Fruit fly (Drosophila melanogaster) whole organism, embryonic: ENCODE data around the gene CG10841.
A peak's percentile ranks its signal among the peaks of the same experiment; 100 is the strongest.

Experiments used
- Bgb ChIP-seq: fragments of 200-800 bp; sonication (Bioruptor generic); IDR thresholded peaks from 2 replicates; pipeline ENCODE4 v1.3.6; 2022; ENCODE audit warnings: missing biosample characterization, missing genetic modification characterization; ENCODE audit not compliant: partially characterized antibody
- CG11085 ChIP-seq: fragments of 200-800 bp; sonication (Bioruptor generic); IDR thresholded peaks from 2 replicates; pipeline ENCODE4 v1.3.6; 2022; ENCODE audit warnings: missing biosample characterization, missing genetic modification characterization
- CG12219 ChIP-seq: fragments of 200-800 bp; sonication (Bioruptor generic); optimal IDR thresholded peaks from 3 replicates; lab custom pipeline; 2018; ENCODE audit warnings: missing biosample characterization, mild to moderate bottlenecking, missing genetic modification characterization
- CG12659 ChIP-seq: fragments of 200-800 bp; sonication (Bioruptor generic); optimal IDR thresholded peaks from 3 replicates; lab custom pipeline; 2017; ENCODE audit warnings: mild to moderate bottlenecking, missing biosample characterization, missing genetic modification reagents, missing genetic modification characterization
- CG13123 ChIP-seq: fragments of 200-800 bp; sonication (Bioruptor generic); optimal IDR thresholded peaks from 2 replicates; lab custom pipeline; 2016; ENCODE audit warnings: missing biosample characterization, missing genetic modification characterization
- CG14710 ChIP-seq: fragments of 200-800 bp; sonication (Bioruptor generic); optimal IDR thresholded peaks from 3 replicates; lab custom pipeline; 2019; ENCODE audit warnings: missing biosample characterization, mild to moderate bottlenecking, missing genetic modification characterization, moderate library complexity
- CG1603 ChIP-seq: fragments of 200-800 bp; sonication (Bioruptor generic); optimal IDR thresholded peaks from 2 replicates; lab custom pipeline; 2019; ENCODE audit warnings: missing biosample characterization, mild to moderate bottlenecking, missing genetic modification characterization, moderate library complexity
- CG17359 ChIP-seq: fragments of 200-800 bp; sonication (Bioruptor generic); optimal IDR thresholded peaks from 3 replicates; lab custom pipeline; 2018; ENCODE audit warnings: missing biosample characterization, mild to moderate bottlenecking, missing genetic modification characterization, moderate library complexity
- CG2120 ChIP-seq: fragments of 200-800 bp; sonication (Bioruptor generic); optimal IDR thresholded peaks from 3 replicates; lab custom pipeline; 2016; ENCODE audit warnings: missing biosample characterization, missing genetic modification characterization
- CG3065 ChIP-seq: fragments of 200-800 bp; sonication (Bioruptor generic); optimal IDR thresholded peaks from 2 replicates; lab custom pipeline; 2016; ENCODE audit warnings: missing biosample characterization, missing genetic modification characterization
- CG32532 ChIP-seq: fragments of 200-800 bp; sonication (Bioruptor generic); IDR thresholded peaks from 2 replicates; pipeline ENCODE4 v1.3.6; 2022; ENCODE audit warnings: missing biosample characterization, missing genetic modification characterization
- CG6272 ChIP-seq: fragments of 200-800 bp; sonication (Bioruptor generic); IDR thresholded peaks from 2 replicates; pipeline ENCODE4 v1.3.6; 2022; ENCODE audit warnings: missing biosample characterization, missing genetic modification characterization
- CG6813 ChIP-seq: fragments of 200-800 bp; sonication (Bioruptor generic); optimal IDR thresholded peaks from 2 replicates; lab custom pipeline; 2017; ENCODE audit warnings: missing biosample characterization, missing genetic modification characterization, mild to moderate bottlenecking, moderate library complexity, missing genetic modification reagents
- CG7271 ChIP-seq: fragments of 200-800 bp; sonication (Bioruptor generic); optimal IDR thresholded peaks from 2 replicates; lab custom pipeline; 2018; ENCODE audit warnings: missing biosample characterization, mild to moderate bottlenecking, missing genetic modification characterization, moderate library complexity
- CG8924 ChIP-seq: fragments of 200-800 bp; optimal IDR thresholded peaks from 3 replicates; lab custom pipeline; 2019; ENCODE audit warnings: missing biosample characterization, mild to moderate bottlenecking, missing genetic modification characterization, moderate library complexity
- CG9437 ChIP-seq: fragments of 200-800 bp; sonication (Bioruptor generic); optimal IDR thresholded peaks from 2 replicates; lab custom pipeline; 2018; ENCODE audit warnings: missing biosample characterization, mild to moderate bottlenecking, missing genetic modification characterization
- D19B ChIP-seq: fragments of 200-800 bp; sonication (Bioruptor generic); optimal IDR thresholded peaks from 2 replicates; lab custom pipeline; 2017; ENCODE audit warnings: missing biosample characterization, mild to moderate bottlenecking, missing genetic modification characterization
- Dp ChIP-seq: fragments of 200-800 bp; sonication (Bioruptor generic); optimal IDR thresholded peaks from 2 replicates; lab custom pipeline; 2018; ENCODE audit warnings: missing biosample characterization, mild to moderate bottlenecking, missing genetic modification characterization, moderate library complexity
- HHEX ChIP-seq: fragments of 200-800 bp; sonication (Bioruptor generic); optimal IDR thresholded peaks from 3 replicates; lab custom pipeline; 2017; ENCODE audit warnings: missing biosample characterization, mild to moderate bottlenecking, missing genetic modification characterization, missing genetic modification reagents
- Mrtf ChIP-seq: fragments of 200-800 bp; sonication (Bioruptor generic); IDR thresholded peaks from 3 replicates; pipeline ENCODE4 v1.3.6; 2022; ENCODE audit warnings: missing biosample characterization, missing genetic modification characterization
- NFAT ChIP-seq: fragments of 200-800 bp; sonication (Bioruptor generic); IDR thresholded peaks from 2 replicates; pipeline ENCODE4 v1.3.6; 2022; ENCODE audit warnings: missing biosample characterization, missing genetic modification characterization
- Oaz ChIP-seq: fragments of 200-800 bp; sonication (Bioruptor generic); IDR thresholded peaks from 2 replicates; pipeline ENCODE4 v1.3.6; 2022; ENCODE audit warnings: missing biosample characterization, missing genetic modification characterization
- Poxn ChIP-seq: fragments of 200-800 bp; sonication (Bioruptor generic); IDR thresholded peaks from 2 replicates; pipeline ENCODE4 v1.3.6; 2022; ENCODE audit warnings: missing biosample characterization, missing genetic modification characterization
- Ptx1 ChIP-seq: fragments of 200-800 bp; sonication (Bioruptor generic); IDR thresholded peaks from 2 replicates; pipeline ENCODE4 v1.3.6; 2022; ENCODE audit warnings: missing biosample characterization, missing genetic modification characterization
- Rfx ChIP-seq: fragments of 200-800 bp; sonication (Bioruptor generic); IDR thresholded peaks from 2 replicates; pipeline ENCODE4 v1.3.6; 2022; ENCODE audit warnings: missing biosample characterization, missing genetic modification characterization
- Scr ChIP-seq: fragments of 200-800 bp; sonication (Bioruptor generic); IDR thresholded peaks from 2 replicates; pipeline ENCODE4 v1.3.6; 2022; ENCODE audit warnings: missing biosample characterization, missing genetic modification characterization; ENCODE audit not compliant: partially characterized antibody
- Six4 ChIP-seq: fragments of 200-800 bp; sonication (Bioruptor generic); optimal IDR thresholded peaks from 2 replicates; lab custom pipeline; 2016; ENCODE audit warnings: missing biosample characterization, missing genetic modification characterization
- Trl ChIP-seq, 3 experiments: fragments of >200 bp in 2 of 3; fragments of 200-800 bp in 1 of 3; sonication (Bioruptor generic) in 1 of 3; optimal IDR thresholded peaks; 2 replicates in 1 of 3; 3 replicates in 2 of 3; lab custom pipeline; 2016 to 2017; ENCODE audit warnings: missing biosample characterization in 1 of 3, missing genetic modification characterization in 1 of 3
- al ChIP-seq: fragments of 200-800 bp; sonication (Bioruptor generic); IDR thresholded peaks from 2 replicates; pipeline ENCODE4 v1.3.6; 2022; ENCODE audit warnings: missing biosample characterization, missing genetic modification characterization
- aop ChIP-seq: fragments of 200-800 bp; sonication (Bioruptor generic); IDR thresholded peaks from 2 replicates; pipeline ENCODE4 v1.3.6; 2022; ENCODE audit warnings: missing biosample characterization, missing genetic modification characterization
- dmrt11E ChIP-seq: fragments of 200-800 bp; sonication (Bioruptor generic); optimal IDR thresholded peaks from 3 replicates; lab custom pipeline; 2018; ENCODE audit warnings: missing biosample characterization, mild to moderate bottlenecking, missing genetic modification characterization, moderate library complexity
- dysf ChIP-seq: fragments of 200-800 bp; sonication (Bioruptor generic); IDR thresholded peaks from 3 replicates; pipeline ENCODE4 v1.3.6; 2022; ENCODE audit warnings: missing biosample characterization, missing genetic modification characterization
- exex ChIP-seq: fragments of 200-800 bp; sonication (Bioruptor generic); optimal IDR thresholded peaks from 4 replicates; lab custom pipeline; 2018; ENCODE audit warnings: missing biosample characterization, mild to moderate bottlenecking, missing genetic modification characterization, moderate library complexity
- fu2 ChIP-seq: fragments of 200-800 bp; sonication (Bioruptor generic); optimal IDR thresholded peaks from 2 replicates; lab custom pipeline; 2016; ENCODE audit warnings: missing biosample characterization, missing genetic modification characterization
- hkb ChIP-seq, 2 experiments: fragments of 200-800 bp in 1 of 2; fragments of >200 bp in 1 of 2; sonication (Bioruptor generic) in 1 of 2; IDR thresholded peaks in 1 of 2; optimal IDR thresholded peaks in 1 of 2; 2 replicates each; pipeline versions ENCODE4 v1.3.6 to Lab custom; 2017 to 2022; ENCODE audit warnings: missing biosample characterization in 1 of 2, missing genetic modification characterization in 1 of 2
- lbe ChIP-seq: fragments of 200-800 bp; sonication (Bioruptor generic); optimal IDR thresholded peaks from 2 replicates; lab custom pipeline; 2016; ENCODE audit warnings: missing biosample characterization, mild to moderate bottlenecking, missing genetic modification characterization
- lmd ChIP-seq: fragments of 200-800 bp; sonication (Bioruptor generic); IDR thresholded peaks from 2 replicates; pipeline ENCODE4 v1.3.6; 2022; ENCODE audit warnings: missing biosample characterization, missing genetic modification characterization
- lov ChIP-seq, 2 experiments: fragments of 200-800 bp in 1 of 2; fragments of >200 bp in 1 of 2; sonication (Bioruptor generic) in 1 of 2; IDR thresholded peaks in 1 of 2; optimal IDR thresholded peaks in 1 of 2; 2 replicates in 1 of 2; 3 replicates in 1 of 2; pipeline versions ENCODE4 v1.3.6 to Lab custom; 2017 to 2022; ENCODE audit warnings: missing biosample characterization in 1 of 2, missing genetic modification characterization in 1 of 2
- mam ChIP-seq: fragments of 200-800 bp; sonication (Bioruptor generic); optimal IDR thresholded peaks from 3 replicates; lab custom pipeline; 2016; ENCODE audit warnings: missing biosample characterization, missing genetic modification characterization
- org-1 ChIP-seq: fragments of 200-800 bp; sonication (Bioruptor generic); optimal IDR thresholded peaks from 2 replicates; lab custom pipeline; 2017; ENCODE audit warnings: missing biosample characterization, missing genetic modification characterization
- peb ChIP-seq: fragments of 200-800 bp; sonication (Bioruptor generic); IDR thresholded peaks from 2 replicates; pipeline ENCODE4 v1.3.6; 2022; ENCODE audit warnings: missing biosample characterization, missing genetic modification characterization
- prd ChIP-seq, 3 experiments: fragments of >200 bp in 2 of 3; fragments of 200-800 bp in 1 of 3; sonication (Bioruptor generic) in 1 of 3; optimal IDR thresholded peaks in 2 of 3; IDR thresholded peaks in 1 of 3; 2 replicates in 2 of 3; 3 replicates in 1 of 3; pipeline versions ENCODE4 v1.3.6 to Lab custom; 2017 to 2022; ENCODE audit warnings: missing biosample characterization in 1 of 3, missing genetic modification characterization in 1 of 3
- pzg ChIP-seq: fragments of 200-800 bp; sonication (Bioruptor generic); optimal IDR thresholded peaks from 3 replicates; lab custom pipeline; 2018; ENCODE audit warnings: missing biosample characterization, mild to moderate bottlenecking, missing genetic modification characterization, moderate library complexity
- ranshi ChIP-seq: fragments of 200-800 bp; sonication (Bioruptor generic); IDR thresholded peaks from 2 replicates; pipeline ENCODE4 v1.3.6; 2022; ENCODE audit warnings: missing biosample characterization, missing genetic modification characterization
- wek ChIP-seq: fragments of 200-800 bp; sonication (Bioruptor generic); optimal IDR thresholded peaks from 3 replicates; lab custom pipeline; 2018; ENCODE audit warnings: missing biosample characterization, mild to moderate bottlenecking, missing genetic modification characterization, moderate library complexity

Gene CG10841

DNA sequence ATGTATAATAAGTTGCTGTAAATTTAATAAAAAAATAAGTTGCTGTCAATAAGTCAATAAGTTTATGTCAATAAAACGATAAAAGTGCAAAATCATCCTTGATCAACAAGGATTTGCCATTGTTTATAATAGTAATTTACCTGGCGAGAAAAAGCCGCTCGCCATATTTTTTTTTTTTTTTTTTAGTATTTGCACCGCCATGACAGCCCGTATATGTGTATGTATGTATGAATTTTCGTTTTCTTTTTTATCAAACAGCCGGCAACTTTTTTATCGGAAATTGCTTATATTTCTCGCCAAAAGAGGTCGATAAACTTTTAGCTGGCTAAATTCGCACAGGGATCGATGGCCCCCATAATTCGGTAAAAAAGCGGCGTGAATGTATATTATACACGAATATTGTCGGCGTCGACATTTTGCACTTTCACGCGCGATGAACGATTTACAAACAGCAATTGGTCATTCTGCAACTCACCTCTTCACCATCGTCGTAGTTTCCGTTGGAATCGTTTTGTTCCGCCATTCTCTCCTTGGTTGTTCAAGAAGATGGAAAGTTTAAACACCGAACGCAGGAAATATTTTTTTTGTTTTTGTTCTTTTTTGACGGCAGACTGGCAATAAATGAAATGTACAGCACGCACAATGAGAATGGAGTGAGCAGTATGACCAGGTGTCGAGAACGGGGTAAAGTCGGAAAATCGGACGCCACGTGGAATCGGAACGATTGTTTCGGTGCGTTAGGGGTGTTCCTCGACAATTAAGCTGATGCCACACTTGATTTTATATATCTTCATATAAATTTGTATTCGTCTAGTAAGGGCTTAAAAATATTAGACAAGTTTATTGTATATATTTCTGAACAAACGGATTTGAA is 28.4 kb downstream of the CG10841 start, which contains the start of gene Hrb87F (continued):
- TF ChIP-seq aop (GFP tag; lab: Robert Waterston, UW) (no peak), Dp (no peak), CG32532 (GFP tag; lab: Robert Waterston, UW) (peak; percentile 49), CG8924 (peak; percentile 28), pzg (GFP tag; lab: Kevin White, UChicago) (peak; percentile 51), dysf (GFP tag; lab: Robert Waterston, UW) (no peak), CG12219 (GFP tag; lab: Kevin White, UChicago) (no peak), CG12659 (GFP tag; lab: Kevin White, UChicago) (peak; percentile 82), prd (optimal IDR thresholded peaks at IDR 0.05; lab: Kevin White, UChicago) (no peak), prd (GFP tag; IDR thresholded peaks at IDR 0.05; lab: Robert Waterston, UW) (peak; percentile 55; the same call in 2 of the 3 replicates), fu2 (GFP tag; lab: Kevin White, UChicago) (no peak), Poxn (GFP tag; lab: Robert Waterston, UW) (no peak), CG1603 (tag; lab: Kevin White, UChicago) (peak; percentile 65), D19B (GFP tag; lab: Kevin White, UChicago) (no peak), NFAT (peak; percentile 33; the same call in 1 of the 2 replicates), al (GFP tag; lab: Robert Waterston, UW) (no peak), hkb (optimal IDR thresholded peaks at IDR 0.05; lab: Kevin White, UChicago) (no peak), hkb (GFP tag; IDR thresholded peaks at IDR 0.05; lab: Robert Waterston, UW) (0 out of 2 replicates have a peak, but pooled peaks have one; percentile 12), dmrt11E (tag; lab: Kevin White, UChicago) (no peak), mam (GFP tag; lab: Kevin White, UChicago) (no peak), lbe (peak; percentile 50), wek (GFP tag; lab: Kevin White, UChicago) (peak; percentile 88), CG17359 (tag; lab: Kevin White, UChicago) (peak; percentile 55), lov (optimal IDR thresholded peaks at IDR 0.05; lab: Kevin White, UChicago) (no peak), lov (GFP tag; IDR thresholded peaks at IDR 0.05; lab: Robert Waterston, UW) (peak; percentile 22; the same call in 1 of the 3 replicates), peb (GFP tag; lab: Robert Waterston, UW) (no peak), Rfx (GFP tag; lab: Robert Waterston, UW) (peak; percentile 68), Mrtf (GFP tag; lab: Robert Waterston, UW) (no peak), Scr (GFP tag; lab: Robert Waterston, UW) (peak; percentile 19; the same call in 1 of the 2 replicates), CG7271 (tag; lab: Kevin White, UChicago) (no peak), org-1 (GFP tag; lab: Kevin White, UChicago) (no peak), Ptx1 (peak; percentile 29; the same call in 1 of the 2 replicates), ranshi (GFP tag; lab: Robert Waterston, UW) (peak; percentile 7; the same call in 1 of the 2 replicates), Oaz (no peak), CG11085 (GFP tag; lab: Robert Waterston, UW) (0 out of 2 replicates have a peak, but pooled peaks have one; percentile 38)

DNA sequence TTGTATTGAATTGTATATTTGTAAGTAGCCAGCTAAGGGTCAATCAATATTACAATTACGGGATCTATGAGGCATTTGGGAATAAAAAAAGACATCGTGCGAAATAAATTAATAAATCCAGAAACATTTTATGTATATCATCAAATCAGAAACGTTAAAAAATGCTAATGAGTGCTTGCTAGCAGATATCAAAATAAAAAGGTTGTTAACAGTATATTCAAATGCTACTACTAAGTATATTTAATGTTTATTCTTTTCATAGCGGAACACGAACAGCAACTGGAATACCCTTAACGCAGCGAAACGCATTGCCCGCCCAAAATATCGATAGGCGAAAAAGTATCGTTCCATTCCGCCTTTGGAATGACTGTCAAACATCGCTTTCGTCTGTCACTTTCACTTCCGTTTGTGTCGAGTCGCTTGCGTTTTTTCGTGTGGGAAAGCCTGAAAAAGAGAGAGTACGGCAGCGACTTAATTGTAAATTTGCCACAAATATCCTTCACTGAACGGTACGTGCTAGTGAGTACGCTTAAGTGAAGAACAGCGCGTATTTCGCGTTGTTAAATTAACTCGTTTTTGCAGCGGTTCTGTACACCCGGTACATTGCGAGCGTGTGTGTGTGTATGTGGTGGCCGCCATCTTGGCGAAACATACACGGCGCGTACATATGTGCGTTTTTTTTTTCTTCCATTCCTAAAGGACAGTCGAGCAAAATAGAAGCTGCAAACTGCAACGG is 29.4 kb downstream of the CG10841 start, which contains the start of gene B52:
TSS of gene B52 (plus strand) at position 388 of the 736 bp plus-strand sequence.
- TF ChIP-seq CG14710 (tag; lab: Kevin White, UChicago) (peak; percentile 35), lmd (GFP tag; lab: Robert Waterston, UW) (peak; percentile 47), CG3065 (peak; percentile 25), Trl (optimal IDR thresholded peaks at IDR 0.05; lab: Kevin White, UChicago) (no peak), Trl (GFP tag; optimal IDR thresholded peaks at IDR 0.05; lab: Kevin White, UChicago) (peak; percentile 51), Bgb (peak; percentile 55; the same call in 1 of the 2 replicates), CG6813 (GFP tag; lab: Kevin White, UChicago) (peak; percentile 75), CG13123 (GFP tag; lab: Kevin White, UChicago) (no peak), HHEX (peak; percentile 74), exex (tag; lab: Kevin White, UChicago) (no peak), CG2120 (GFP tag; lab: Kevin White, UChicago) (peak; percentile 12), CG9437 (GFP tag; lab: Kevin White, UChicago) (peak; percentile 50), Six4 (GFP tag; lab: Kevin White, UChicago) (no peak), CG6272 (GFP tag; lab: Robert Waterston, UW) (peak; percentile 49; the same call in 1 of the 2 replicates)
